Fruit fly (Drosophila melanogaster): Measurements from ENCODE around the gene Acat1.

The Acat1 gene

dm6 chrX:7908239-7909068, 19.9 kb upstream of the Acat1 start, which contains the start of the genes dpr14 and spidey (continued):
- TF ChIP-seq CG34406 (GFP tag; optimal IDR thresholded peaks at IDR 0.05) (peak; percentile 73), CG11902 (GFP tag; optimal IDR thresholded peaks at IDR 0.05) (peak; percentile 37), dac (GFP tag; optimal IDR thresholded peaks at IDR 0.05) (peak; percentile 76), acj6 (GFP tag; optimal IDR thresholded peaks at IDR 0.05) (peak; percentile 75), vri (GFP tag; optimal IDR thresholded peaks at IDR 0.05) (peak; percentile 99), Hr38 (GFP tag; optimal IDR thresholded peaks at IDR 0.05) (no peak), fd59A (GFP tag; optimal IDR thresholded peaks at IDR 0.05) (peak; percentile 65), CG7368 (GFP tag; optimal IDR thresholded peaks at IDR 0.05) (peak; percentile 66), CG15336 (GFP tag; IDR thresholded peaks at IDR 0.05) (peak; percentile 85), OdsH (GFP tag; optimal IDR thresholded peaks at IDR 0.05) (peak; percentile 80), CG9139 (GFP tag; optimal IDR thresholded peaks at IDR 0.05) (peak; percentile 60), svp (GFP tag) (peak; percentile 90), pdm3 (GFP tag; optimal IDR thresholded peaks at IDR 0.05) (peak; percentile 86), fd85E (GFP tag; optimal IDR thresholded peaks at IDR 0.05) (peak; percentile 21), esn (GFP tag; optimal IDR thresholded peaks at IDR 0.05) (peak; percentile 77), Sox14 (GFP tag; optimal IDR thresholded peaks at IDR 0.05) (peak; percentile 84), CG6163 (GFP tag; IDR thresholded peaks at IDR 0.05) (peak; percentile 85), eg (GFP tag; IDR thresholded peaks at IDR 0.05) (peak; percentile 88), Sox15 (GFP tag; optimal IDR thresholded peaks at IDR 0.05) (peak; percentile 46), CG6854 (GFP tag; optimal IDR thresholded peaks at IDR 0.05) (peak; percentile 63), CG4318 (GFP tag; optimal IDR thresholded peaks at IDR 0.05) (peak; percentile 61), CG10669 (GFP tag; optimal IDR thresholded peaks at IDR 0.05) (peak; percentile 75), CG3919 (GFP tag; optimal IDR thresholded peaks at IDR 0.05) (peak; percentile 78), CG8119 (GFP tag; IDR thresholded peaks at IDR 0.05) (peak; percentile 85), CG6808 (GFP tag; optimal IDR thresholded peaks at IDR 0.05) (peak; percentile 74), topi (GFP tag; optimal IDR thresholded peaks at IDR 0.05) (peak; percentile 83), dsx (GFP tag; optimal IDR thresholded peaks at IDR 0.05; ENCODE audit: poor library complexity, severe bottlenecking) (peak; percentile 75), CG3032 (tag; optimal IDR thresholded peaks at IDR 0.05) (peak; percentile 70), Hr4 (GFP tag; optimal IDR thresholded peaks at IDR 0.05) (peak; percentile 81), Eip75B (GFP tag; optimal IDR thresholded peaks at IDR 0.05) (peak; percentile 84), net (GFP tag; optimal IDR thresholded peaks at IDR 0.05) (peak; percentile 74), CG32006 (GFP tag; optimal IDR thresholded peaks at IDR 0.05) (peak; percentile 84), Sox102F (GFP tag; optimal IDR thresholded peaks at IDR 0.05) (peak; percentile 83), fkh (GFP tag; optimal IDR thresholded peaks at IDR 0.05) (peak; percentile 66), Hr39 (GFP tag; optimal IDR thresholded peaks at IDR 0.05) (peak; percentile 79), spab (GFP tag; optimal IDR thresholded peaks at IDR 0.05) (peak; percentile 65), CG1621 (tag; optimal IDR thresholded peaks at IDR 0.05) (peak; percentile 76), Eip93F (GFP tag; optimal IDR thresholded peaks at IDR 0.05) (peak; percentile 17), Ets96B (tag; optimal IDR thresholded peaks at IDR 0.05) (peak; percentile 79)

Measured in whole organism, prepupa.